Fruit fly (Drosophila melanogaster) whole organism, embryonic: ENCODE measurements around the gene Hap40.

ENCODE experiments used
- CG1024 ChIP-seq: fragments of 200-800 bp; sonication (Bioruptor generic); IDR thresholded peaks from 2 replicates; pipeline ENCODE4 v1.3.6; 2022; ENCODE audit warnings: missing biosample characterization, missing genetic modification characterization
- CG11695 ChIP-seq: fragments of 200-800 bp; sonication (Bioruptor generic); IDR thresholded peaks from 3 replicates; pipeline ENCODE4 v1.3.6; 2022; ENCODE audit warnings: missing biosample characterization, missing genetic modification characterization
- CG12104 ChIP-seq: fragments of 200-800 bp; sonication (Bioruptor generic); optimal IDR thresholded peaks from 3 replicates; lab custom pipeline; 2016; ENCODE audit warnings: missing biosample characterization, missing genetic modification characterization
- CG13775 ChIP-seq: fragments of 200-800 bp; sonication (Bioruptor generic); optimal IDR thresholded peaks from 3 replicates; lab custom pipeline; 2017; ENCODE audit warnings: missing biosample characterization, mild to moderate bottlenecking, missing genetic modification characterization
- CG15479 ChIP-seq: fragments of 200-800 bp; sonication (Bioruptor generic); optimal IDR thresholded peaks from 3 replicates; lab custom pipeline; 2019; ENCODE audit warnings: missing biosample characterization, mild to moderate bottlenecking, missing genetic modification characterization, moderate library complexity
- CG15601 ChIP-seq: fragments of 200-800 bp; sonication (Bioruptor generic); optimal IDR thresholded peaks from 3 replicates; lab custom pipeline; 2019; ENCODE audit warnings: missing biosample characterization, mild to moderate bottlenecking, missing genetic modification characterization, moderate library complexity
- CG17359 ChIP-seq: fragments of 200-800 bp; sonication (Bioruptor generic); optimal IDR thresholded peaks from 3 replicates; lab custom pipeline; 2018; ENCODE audit warnings: missing biosample characterization, mild to moderate bottlenecking, missing genetic modification characterization, moderate library complexity
- CG17612 ChIP-seq: fragments of 200-800 bp; sonication (Bioruptor generic); IDR thresholded peaks from 2 replicates; pipeline ENCODE4 v1.3.6; 2022; ENCODE audit warnings: missing biosample characterization, missing genetic modification characterization
- CG17802 ChIP-seq: fragments of 200-800 bp; sonication (Bioruptor generic); optimal IDR thresholded peaks from 2 replicates; lab custom pipeline; 2018; ENCODE audit warnings: missing biosample characterization, mild to moderate bottlenecking, missing genetic modification characterization, moderate library complexity
- CG2678 ChIP-seq: fragments of 200-800 bp; sonication (Bioruptor generic); optimal IDR thresholded peaks from 3 replicates; lab custom pipeline; 2019; ENCODE audit warnings: missing biosample characterization, mild to moderate bottlenecking, missing genetic modification characterization, moderate library complexity
- CG3847 ChIP-seq: fragments of 200-800 bp; sonication (Bioruptor generic); IDR thresholded peaks from 2 replicates; pipeline ENCODE4 v1.3.6; 2022; ENCODE audit warnings: missing biosample characterization, missing genetic modification characterization
- CG4854 ChIP-seq: fragments of 200-800 bp; sonication (Bioruptor generic); optimal IDR thresholded peaks from 2 replicates; lab custom pipeline; 2016; ENCODE audit warnings: missing biosample characterization, missing genetic modification characterization, inconsistent platforms
- CG7271 ChIP-seq: fragments of 200-800 bp; sonication (Bioruptor generic); optimal IDR thresholded peaks from 2 replicates; lab custom pipeline; 2018; ENCODE audit warnings: missing biosample characterization, mild to moderate bottlenecking, missing genetic modification characterization, moderate library complexity
- CG7745 ChIP-seq: fragments of 200-800 bp; sonication (Bioruptor generic); optimal IDR thresholded peaks from 2 replicates; lab custom pipeline; 2018; ENCODE audit warnings: missing biosample characterization, mild to moderate bottlenecking, missing genetic modification characterization, moderate library complexity
- CG7786 ChIP-seq: fragments of 200-800 bp; sonication (Bioruptor generic); optimal IDR thresholded peaks from 2 replicates; lab custom pipeline; 2016; ENCODE audit warnings: missing biosample characterization, missing genetic modification characterization
- CG8765 ChIP-seq: fragments of 200-800 bp; sonication (Bioruptor generic); IDR thresholded peaks from 2 replicates; pipeline ENCODE4 v1.3.6; 2022; ENCODE audit warnings: missing biosample characterization, missing genetic modification characterization
- CG8924 ChIP-seq: fragments of 200-800 bp; optimal IDR thresholded peaks from 3 replicates; lab custom pipeline; 2019; ENCODE audit warnings: missing biosample characterization, mild to moderate bottlenecking, missing genetic modification characterization, moderate library complexity
- CHES-1-like ChIP-seq: fragments of 200-800 bp; sonication (Bioruptor generic); optimal IDR thresholded peaks from 2 replicates; lab custom pipeline; 2016; ENCODE audit warnings: missing biosample characterization, missing genetic modification characterization
- D19A ChIP-seq: fragments of 200-800 bp; optimal IDR thresholded peaks from 3 replicates; lab custom pipeline; 2019; ENCODE audit warnings: missing biosample characterization, mild to moderate bottlenecking, missing genetic modification characterization, moderate library complexity
- Dbx ChIP-seq: fragments of 200-800 bp; sonication (Bioruptor generic); IDR thresholded peaks from 3 replicates; pipeline ENCODE4 v1.3.6; 2022; ENCODE audit warnings: missing biosample characterization, missing genetic modification characterization
- Doc2 ChIP-seq: fragments of 200-800 bp; sonication (Bioruptor generic); IDR thresholded peaks from 2 replicates; pipeline ENCODE4 v1.3.6; 2022; ENCODE audit warnings: missing biosample characterization, missing genetic modification characterization
- H15 ChIP-seq: fragments of 200-800 bp; sonication (Bioruptor generic); IDR thresholded peaks from 3 replicates; pipeline ENCODE4 v1.3.6; 2022; ENCODE audit warnings: missing biosample characterization, missing genetic modification characterization
- H2.0 ChIP-seq: fragments of 200-800 bp; sonication (Bioruptor generic); IDR thresholded peaks from 2 replicates; pipeline ENCODE4 v1.3.6; 2022; ENCODE audit warnings: missing biosample characterization, missing genetic modification characterization
- HHEX ChIP-seq: fragments of 200-800 bp; sonication (Bioruptor generic); optimal IDR thresholded peaks from 3 replicates; lab custom pipeline; 2017; ENCODE audit warnings: missing biosample characterization, mild to moderate bottlenecking, missing genetic modification characterization, missing genetic modification reagents
- Hey ChIP-seq: fragments of 200-800 bp; sonication (Bioruptor generic); optimal IDR thresholded peaks from 3 replicates; lab custom pipeline; 2018; ENCODE audit warnings: missing biosample characterization, mild to moderate bottlenecking, missing genetic modification characterization
- HmgD ChIP-seq: fragments of 200-800 bp; sonication (Bioruptor generic); optimal IDR thresholded peaks from 3 replicates; lab custom pipeline; 2016; ENCODE audit warnings: missing biosample characterization, missing genetic modification characterization
- Nf-YC ChIP-seq: fragments of 200-800 bp; optimal IDR thresholded peaks from 3 replicates; lab custom pipeline; 2019; ENCODE audit warnings: missing biosample characterization, mild to moderate bottlenecking, missing genetic modification characterization, moderate library complexity
- Sox100B ChIP-seq: fragments of 200-800 bp; sonication (Bioruptor generic); optimal IDR thresholded peaks from 3 replicates; lab custom pipeline; 2018; ENCODE audit warnings: missing biosample characterization, mild to moderate bottlenecking, missing genetic modification characterization
- Stat92E ChIP-seq, 3 experiments: fragments of >200 bp in 2 of 3; fragments of 200-800 bp in 1 of 3; sonication (Bioruptor generic) in 1 of 3; optimal IDR thresholded peaks; 2 replicates each; lab custom pipeline; 2017 to 2019; ENCODE audit warnings: missing biosample characterization in 3 of 3, missing genetic modification characterization in 3 of 3, mild to moderate bottlenecking in 1 of 3, moderate library complexity in 1 of 3
- Taf1 ChIP-seq: fragments of 200-800 bp; sonication (Bioruptor generic); IDR thresholded peaks from 2 replicates; pipeline ENCODE4 v1.3.6; 2022; ENCODE audit warnings: missing biosample characterization, missing genetic modification characterization
- Vsx1 ChIP-seq: fragments of 200-800 bp; sonication (Bioruptor generic); optimal IDR thresholded peaks from 2 replicates; lab custom pipeline; 2017; ENCODE audit warnings: missing biosample characterization, mild to moderate bottlenecking, missing genetic modification characterization, missing genetic modification reagents
- br ChIP-seq: fragments of >200 bp; optimal IDR thresholded peaks from 2 replicates; lab custom pipeline; 2017
- cato ChIP-seq: fragments of 200-800 bp; sonication (Bioruptor generic); optimal IDR thresholded peaks from 2 replicates; lab custom pipeline; 2016; ENCODE audit warnings: missing biosample characterization, missing genetic modification characterization, borderline replicate concordance
- crp ChIP-seq, 2 experiments: fragments of 200-800 bp; sonication (Bioruptor generic); optimal IDR thresholded peaks; 2 replicates in 1 of 2; 3 replicates in 1 of 2; lab custom pipeline; 2017; ENCODE audit warnings: missing biosample characterization in 2 of 2, missing genetic modification characterization in 2 of 2, mild to moderate bottlenecking in 1 of 2, moderate library complexity in 1 of 2
- dati ChIP-seq: fragments of 200-800 bp; sonication (Bioruptor generic); IDR thresholded peaks from 2 replicates; pipeline ENCODE4 v1.3.6; 2022; ENCODE audit warnings: missing biosample characterization, missing genetic modification characterization
- disco-r ChIP-seq: fragments of 200-800 bp; sonication (Bioruptor generic); optimal IDR thresholded peaks from 2 replicates; lab custom pipeline; 2016; ENCODE audit warnings: missing biosample characterization, missing genetic modification characterization
- esg ChIP-seq: fragments of 200-800 bp; sonication (Bioruptor generic); conservative IDR thresholded peaks from 2 replicates; pipeline ENCODE4 v1.3.6; 2022; ENCODE audit warnings: missing biosample characterization, missing genetic modification characterization
- eyg ChIP-seq: fragments of 200-800 bp; sonication (Bioruptor generic); optimal IDR thresholded peaks from 3 replicates; lab custom pipeline; 2016; ENCODE audit warnings: missing biosample characterization, missing genetic modification characterization
- ftz-f1 ChIP-seq: fragments of 200-800 bp; sonication (Bioruptor generic); optimal IDR thresholded peaks from 2 replicates; lab custom pipeline; 2016; ENCODE audit warnings: missing biosample characterization, missing genetic modification characterization
- ind ChIP-seq: fragments of 200-800 bp; sonication (Bioruptor generic); optimal IDR thresholded peaks from 3 replicates; lab custom pipeline; 2016; ENCODE audit warnings: missing biosample characterization, missing genetic modification characterization
- lbe ChIP-seq: fragments of 200-800 bp; sonication (Bioruptor generic); optimal IDR thresholded peaks from 2 replicates; lab custom pipeline; 2016; ENCODE audit warnings: missing biosample characterization, mild to moderate bottlenecking, missing genetic modification characterization
- maf-S ChIP-seq: fragments of 200-800 bp; sonication (Bioruptor generic); optimal IDR thresholded peaks from 2 replicates; lab custom pipeline; 2016; ENCODE audit warnings: missing biosample characterization, missing genetic modification characterization
- pan ChIP-seq, 4 experiments: fragments of >200 bp in 3 of 4; fragments of 200-800 bp in 1 of 4; sonication (Bioruptor generic) in 1 of 4; optimal IDR thresholded peaks in 3 of 4; IDR thresholded peaks in 1 of 4; 2 replicates each; pipeline versions ENCODE4 v1.3.6 to Lab custom; 2017 to 2022; ENCODE audit warnings: missing biosample characterization in 2 of 4, missing genetic modification characterization in 2 of 4, mixed read lengths in 1 of 4
- pzg ChIP-seq: fragments of 200-800 bp; sonication (Bioruptor generic); optimal IDR thresholded peaks from 3 replicates; lab custom pipeline; 2018; ENCODE audit warnings: missing biosample characterization, mild to moderate bottlenecking, missing genetic modification characterization, moderate library complexity
- sd ChIP-seq: fragments of 200-800 bp; sonication (Bioruptor generic); optimal IDR thresholded peaks from 3 replicates; lab custom pipeline; 2018; ENCODE audit warnings: missing biosample characterization, mild to moderate bottlenecking, missing genetic modification characterization, moderate library complexity
- sqz ChIP-seq: fragments of 200-800 bp; sonication (Bioruptor generic); optimal IDR thresholded peaks from 3 replicates; lab custom pipeline; 2018; ENCODE audit warnings: missing biosample characterization, mild to moderate bottlenecking, missing genetic modification characterization
- tll ChIP-seq, 2 experiments: fragments of 200-800 bp in 1 of 2; fragments of >200 bp in 1 of 2; sonication (Bioruptor generic) in 1 of 2; optimal IDR thresholded peaks; 2 replicates each; lab custom pipeline; 2017 to 2019; ENCODE audit warnings: missing biosample characterization in 2 of 2, missing genetic modification characterization in 2 of 2, mild to moderate bottlenecking in 1 of 2, moderate library complexity in 1 of 2
- vnd ChIP-seq: fragments of 200-800 bp; sonication (Bioruptor generic); IDR thresholded peaks from 3 replicates; pipeline ENCODE4 v1.3.6; 2022; ENCODE audit warnings: missing biosample characterization, missing genetic modification characterization; ENCODE audit not compliant: partially characterized antibody
- z ChIP-seq: fragments of 200-800 bp; sonication (Bioruptor generic); IDR thresholded peaks from 3 replicates; pipeline ENCODE4 v1.3.6; 2022; ENCODE audit warnings: missing biosample characterization, missing genetic modification characterization

Hap40 gene

DNA sequence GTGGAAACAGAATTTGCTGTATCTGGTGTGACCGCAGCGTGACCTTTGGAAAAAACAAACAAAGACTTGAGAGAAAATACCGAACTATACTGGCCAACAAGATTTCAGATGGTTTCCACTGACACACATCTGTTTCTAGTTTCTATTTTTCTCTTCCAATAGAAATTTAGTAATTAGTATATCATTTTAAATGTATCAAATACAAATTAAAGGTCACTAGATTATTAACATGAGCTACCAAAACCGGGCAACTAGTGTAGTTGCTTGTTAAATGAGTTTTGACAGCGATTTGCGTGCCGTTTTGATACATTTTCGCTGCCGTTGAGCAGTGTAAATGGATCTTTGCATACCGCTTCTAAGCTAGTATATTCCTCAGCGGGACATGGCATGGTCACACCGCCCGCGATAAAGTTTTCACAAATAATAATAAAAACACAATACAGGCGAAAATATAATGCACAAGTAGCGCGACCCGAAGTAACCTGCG, at the start of gene Hap40, which contains the start of gene Pis (continued):
- no peak for TF ChIP-seq eyg (GFP tag; lab: Kevin White, UChicago)
- TF ChIP-seq cato (GFP tag; lab: Kevin White, UChicago) = peak; percentile 46
- TF ChIP-seq maf-S (GFP tag; lab: Kevin White, UChicago) = peak; percentile 0
- no peak for TF ChIP-seq Doc2
- peak; percentile 80 for TF ChIP-seq CG13775 (GFP tag; lab: Kevin White, UChicago)
- no peak for TF ChIP-seq CG4854
- TF ChIP-seq ind (GFP tag; lab: Kevin White, UChicago) = peak; percentile 80
- TF ChIP-seq CHES-1-like = peak; percentile 30
- TF ChIP-seq tll (GFP tag; optimal IDR thresholded peaks at IDR 0.05; lab: Kevin White, UChicago) = peak in 1 of 2 experiments; percentile 87
- no peak for TF ChIP-seq Vsx1
- no peak for TF ChIP-seq CG15479
- peak; percentile 67 for TF ChIP-seq ftz-f1 (GFP tag; lab: Kevin White, UChicago)
- TF ChIP-seq CG7786 = peak; percentile 56
- TF ChIP-seq Taf1 = no peak; the same call in 1 of the 2 replicates
- TF ChIP-seq Nf-YC = peak; percentile 64
- no peak for TF ChIP-seq disco-r (GFP tag; lab: Kevin White, UChicago)
- TF ChIP-seq Sox100B (GFP tag; lab: Kevin White, UChicago) = no peak
- TF ChIP-seq Dbx (GFP tag; lab: Robert Waterston, UW) = 0 out of 3 replicates have a peak, but pooled peaks have one; percentile 49
- peak; percentile 60 for TF ChIP-seq CG12104 (GFP tag; lab: Kevin White, UChicago)
- TF ChIP-seq CG2678 = peak; percentile 80
- no peak for TF ChIP-seq vnd (GFP tag; lab: Robert Waterston, UW)
- TF ChIP-seq esg (GFP tag; lab: Robert Waterston, UW) = peak; percentile 75
- peak; percentile 26; the same call in 1 of the 2 replicates for TF ChIP-seq H2.0 (GFP tag; lab: Robert Waterston, UW)
- peak; percentile 51 for TF ChIP-seq D19A
- peak; percentile 58 for TF ChIP-seq sd (tag; lab: Kevin White, UChicago)
- no peak for TF ChIP-seq Stat92E (GFP tag; optimal IDR thresholded peaks at IDR 0.05; lab: Kevin White, UChicago)
- TF ChIP-seq crp (GFP tag; optimal IDR thresholded peaks at IDR 0.05; lab: Kevin White, UChicago) = peak in 1 of 2 experiments; percentile 48
- no peak for TF ChIP-seq CG1024 (GFP tag; lab: Robert Waterston, UW)
- peak; percentile 77 for TF ChIP-seq CG17802 (tag; lab: Kevin White, UChicago)
- no peak for TF ChIP-seq br
- TF ChIP-seq CG11695 (GFP tag; lab: Robert Waterston, UW) = peak; percentile 67; the same call in 2 of the 3 replicates
- TF ChIP-seq CG3847 (GFP tag; lab: Robert Waterston, UW) = peak; percentile 81
- TF ChIP-seq Hey (tag; lab: Kevin White, UChicago) = no peak
- 0 out of 3 replicates have a peak, but pooled peaks have one; percentile 31 for TF ChIP-seq H15
- TF ChIP-seq CG8924 (tag; lab: Kevin White, UChicago) = peak; percentile 77
- no peak for TF ChIP-seq CG7271
- TF ChIP-seq pzg (GFP tag; lab: Kevin White, UChicago) = peak; percentile 62
- peak; percentile 66 for TF ChIP-seq CG17359
- TF ChIP-seq HHEX (GFP tag; lab: Kevin White, UChicago) = peak; percentile 64
- TF ChIP-seq z = no peak
- TF ChIP-seq CG15601 (tag; lab: Kevin White, UChicago) = peak; percentile 90
- TF ChIP-seq lbe (GFP tag; lab: Kevin White, UChicago) = peak; percentile 7
- TF ChIP-seq CG17612 (GFP tag; lab: Robert Waterston, UW) = no peak
- TF ChIP-seq HmgD (GFP tag; lab: Kevin White, UChicago) = no peak
- no peak for TF ChIP-seq pan (optimal IDR thresholded peaks at IDR 0.05; lab: Kevin White, UChicago)
- peak in 1 of 2 experiments; percentile 53 for TF ChIP-seq pan (GFP tag; optimal IDR thresholded peaks at IDR 0.05 in 1 of 2, IDR thresholded peaks at IDR 0.05 in 1 of 2)
- no peak for TF ChIP-seq CG8765
- TF ChIP-seq dati (GFP tag; lab: Robert Waterston, UW) = no peak
- TF ChIP-seq sqz (GFP tag; lab: Kevin White, UChicago) = no peak
- TF ChIP-seq CG7745 (tag; lab: Kevin White, UChicago) = no peak
